Fruit fly (Drosophila melanogaster) whole organism: Measurements from ENCODE around the gene CG5515.

Experiments used
- CG8478 ChIP-seq: fragments of >200 bp; optimal IDR thresholded peaks from 2 replicates; lab custom pipeline; 2018; ENCODE audit warnings: inconsistent platforms
- Dll ChIP-seq: fragments of >200 bp; optimal IDR thresholded peaks from 2 replicates; lab custom pipeline; 2017
- EcR ChIP-seq, 2 experiments: fragments of >200 bp; optimal IDR thresholded peaks; 2 replicates each; lab custom pipeline; 2017; ENCODE audit warnings: missing biosample characterization in 2 of 2, missing genetic modification characterization in 2 of 2, missing genetic modification reagents in 2 of 2
- pan ChIP-seq: fragments of >200 bp; optimal IDR thresholded peaks from 2 replicates; lab custom pipeline; 2017
- psq ChIP-seq: fragments of >200 bp; optimal IDR thresholded peaks from 2 replicates; lab custom pipeline; 2017
- usp ChIP-seq: fragments of >200 bp; optimal IDR thresholded peaks from 2 replicates; lab custom pipeline; 2017; ENCODE audit warnings: missing biosample characterization, missing genetic modification characterization, mixed read lengths

The CG5515 gene

dm6 chr3R:24188619-24189018 is at the start of gene CG5515:
Gene CG5515 (minus strand): TSS chr3R:24188896.
- TF ChIP-seq EcR (GFP tag; optimal IDR thresholded peaks at IDR 0.05; lab: Kevin White, UChicago) (no peak), usp (GFP tag; lab: Kevin White, UChicago) (no peak), psq (no peak), Dll (lab: Kevin White, UChicago) (no peak), pan (lab: Kevin White, UChicago) (no peak), CG8478 (lab: Kevin White, UChicago) (no peak)

DNA sequence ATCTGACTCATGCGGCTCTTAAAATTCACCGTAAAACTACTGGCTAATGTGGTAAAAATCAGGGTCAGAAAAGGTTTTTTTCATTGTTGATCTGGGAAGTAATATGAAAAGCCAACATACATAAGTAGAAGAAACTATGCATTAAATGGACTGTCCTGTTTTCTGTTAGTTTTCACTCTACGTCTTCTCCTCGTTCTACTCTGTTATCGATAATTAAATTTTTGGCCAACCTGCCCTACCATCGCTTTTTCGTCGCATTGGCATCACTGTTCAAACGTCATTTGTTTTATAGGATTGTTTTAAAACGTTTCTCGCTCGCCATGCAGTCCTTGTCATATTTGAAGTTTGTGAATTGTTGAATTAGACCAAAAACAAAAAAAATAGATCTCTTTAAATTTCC is 46.0 kb upstream of the CG5515 start:
- no peak for TF ChIP-seq pan (lab: Kevin White, UChicago)
- no peak for TF ChIP-seq EcR (GFP tag; optimal IDR thresholded peaks at IDR 0.05; lab: Kevin White, UChicago)
- no peak for TF ChIP-seq CG8478 (lab: Kevin White, UChicago)
- no peak for TF ChIP-seq Dll (lab: Kevin White, UChicago)
- TF ChIP-seq usp (GFP tag; lab: Kevin White, UChicago) = no peak
- TF ChIP-seq psq = no peak

DNA sequence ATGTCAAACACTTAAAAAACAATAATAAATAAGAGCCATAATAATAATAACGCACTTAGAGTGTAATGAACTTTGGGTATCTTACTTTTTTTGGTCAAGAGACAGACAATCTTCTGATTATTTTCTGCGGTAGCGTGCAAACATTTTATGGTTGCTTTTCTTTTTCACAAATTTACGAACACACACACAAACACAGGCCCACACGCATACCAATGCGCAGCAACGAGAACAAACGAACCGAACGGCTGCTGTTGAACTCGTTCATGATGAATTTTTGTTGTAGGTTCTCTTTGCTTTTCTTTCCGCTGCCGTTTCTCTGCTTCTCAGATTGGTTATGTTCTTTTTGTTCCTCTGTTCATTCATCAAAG is 45.5 kb upstream of the CG5515 start:
- no peak for TF ChIP-seq psq
- no peak for TF ChIP-seq pan (lab: Kevin White, UChicago)
- no peak for TF ChIP-seq usp (GFP tag; lab: Kevin White, UChicago)
- TF ChIP-seq Dll (lab: Kevin White, UChicago) = no peak
- no peak for TF ChIP-seq EcR (GFP tag; optimal IDR thresholded peaks at IDR 0.05; lab: Kevin White, UChicago)
- TF ChIP-seq CG8478 (lab: Kevin White, UChicago) = no peak

- TF ChIP-seq psq (no peak), Dll (lab: Kevin White, UChicago) (no peak), usp (GFP tag; lab: Kevin White, UChicago) (no peak), pan (lab: Kevin White, UChicago) (no peak), EcR (GFP tag; optimal IDR thresholded peaks at IDR 0.05; lab: Kevin White, UChicago) (no peak), CG8478 (lab: Kevin White, UChicago) (peak; percentile 19)
These were observed 44.9 kb upstream of the CG5515 start for dm6 chr3R:24233366-24234161.

- TF ChIP-seq EcR (GFP tag; optimal IDR thresholded peaks at IDR 0.05; lab: Kevin White, UChicago) (no peak), usp (GFP tag; lab: Kevin White, UChicago) (no peak), Dll (lab: Kevin White, UChicago) (no peak)
These were observed 43.2 kb upstream of the CG5515 start for dm6 chr3R:24231914-24232313.

DNA sequence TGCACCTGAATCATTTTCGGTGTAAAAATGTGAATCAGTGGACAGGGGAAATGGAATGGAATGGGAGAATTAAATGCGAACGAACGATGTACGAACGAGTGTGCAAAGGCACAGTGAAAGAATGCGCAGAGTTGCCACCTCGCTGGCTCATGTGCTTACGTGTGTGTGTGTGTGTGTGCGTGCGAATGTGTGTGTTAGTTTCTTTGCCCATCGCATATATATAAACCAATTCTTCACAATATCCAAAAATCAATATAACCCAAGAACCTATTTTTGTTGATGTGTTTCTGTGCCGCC is 42.5 kb upstream of the CG5515 start:
- TF ChIP-seq usp (GFP tag; lab: Kevin White, UChicago) (no peak), EcR (GFP tag; optimal IDR thresholded peaks at IDR 0.05; lab: Kevin White, UChicago) (no peak), Dll (lab: Kevin White, UChicago) (no peak), psq (no peak), CG8478 (lab: Kevin White, UChicago) (no peak), pan (lab: Kevin White, UChicago) (no peak)

dm6 chr3R:24230423-24231205 is 41.9 kb upstream of the CG5515 start, which contains the start of gene mask:
Gene mask (plus strand): TSS chr3R:24230562.
- TF ChIP-seq usp (GFP tag; lab: Kevin White, UChicago) = no peak
- peak; percentile 59 for TF ChIP-seq CG8478 (lab: Kevin White, UChicago)

DNA sequence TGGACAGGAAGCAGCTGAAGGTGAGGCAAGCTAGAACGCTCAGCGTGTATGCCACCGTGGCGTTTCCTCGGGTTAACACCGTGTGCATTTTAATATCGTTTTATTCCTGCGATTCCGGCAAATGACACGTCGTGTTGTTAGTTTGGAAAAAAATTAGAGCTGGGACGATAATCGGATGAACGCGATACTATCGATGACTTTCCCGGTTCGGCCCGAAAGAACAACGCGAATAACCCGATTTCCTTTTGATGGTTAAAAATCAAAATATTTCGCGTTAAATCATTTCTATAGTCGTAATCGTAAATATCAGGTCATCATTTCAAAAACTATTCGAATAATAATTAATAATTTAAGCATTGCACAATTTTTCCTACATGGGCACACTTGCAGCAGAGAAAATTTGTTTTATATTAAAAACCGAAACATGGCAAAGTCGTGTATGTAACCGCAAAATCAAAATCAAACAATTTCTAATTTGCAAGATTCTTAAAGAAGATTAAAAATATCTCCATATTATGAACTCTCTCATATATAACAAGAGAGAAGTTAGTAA is 41.2 kb upstream of the CG5515 start, which contains the start of gene Spase22-23:
Spase22-23 (minus strand) TSS at position 166 of the 553 bp plus-strand sequence.
- TF ChIP-seq pan (lab: Kevin White, UChicago) (no peak), usp (GFP tag; lab: Kevin White, UChicago) (no peak), psq (no peak), CG8478 (lab: Kevin White, UChicago) (no peak), Dll (lab: Kevin White, UChicago) (no peak), EcR (GFP tag; optimal IDR thresholded peaks at IDR 0.05; lab: Kevin White, UChicago) (no peak)

DNA sequence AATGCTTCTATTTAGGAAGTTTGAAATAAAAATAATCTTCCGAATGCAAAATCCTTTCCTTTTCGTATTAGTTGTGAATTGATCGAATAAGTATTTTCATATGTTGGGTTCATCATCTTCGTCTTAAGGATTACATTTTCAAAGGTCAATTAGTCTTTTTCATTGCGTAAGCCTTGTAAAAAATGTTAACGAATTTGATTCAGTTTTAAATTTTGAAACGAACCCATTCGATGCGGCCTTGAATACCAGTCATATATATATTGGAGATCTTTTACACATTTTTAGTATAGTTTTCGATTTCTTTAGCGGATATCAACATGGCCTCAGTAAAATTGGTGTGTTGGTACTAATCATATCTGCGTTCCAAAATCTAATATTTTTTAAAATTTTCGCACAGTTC is 40.0 kb upstream of the CG5515 start, which contains the start of gene Acp95EF:
Acp95EF (plus strand) TSS at position 301 of the 400 bp plus-strand sequence.
- TF ChIP-seq CG8478 (lab: Kevin White, UChicago) (no peak), psq (no peak), Dll (lab: Kevin White, UChicago) (no peak), usp (GFP tag; lab: Kevin White, UChicago) (no peak), pan (lab: Kevin White, UChicago) (no peak), EcR (GFP tag; optimal IDR thresholded peaks at IDR 0.05; lab: Kevin White, UChicago) (no peak)

- no peak for TF ChIP-seq pan (lab: Kevin White, UChicago)
- no peak for TF ChIP-seq psq
- no peak for TF ChIP-seq EcR (GFP tag; optimal IDR thresholded peaks at IDR 0.05; lab: Kevin White, UChicago)
- no peak for TF ChIP-seq usp (GFP tag; lab: Kevin White, UChicago)
- no peak for TF ChIP-seq Dll (lab: Kevin White, UChicago)
- TF ChIP-seq CG8478 (lab: Kevin White, UChicago) = no peak
These were observed 38.0 kb upstream of the CG5515 start, which contains the start of the genes Spps and CG13609 for dm6 chr3R:24226744-24227143. Gene Spps (minus strand): TSS chr3R:24226934. Gene CG13609 (plus strand): TSS chr3R:24227023.
